Worm (Caenorhabditis elegans): Measurements from ENCODE around the gene C12D5.9.

The C12D5.9 gene

DNA sequence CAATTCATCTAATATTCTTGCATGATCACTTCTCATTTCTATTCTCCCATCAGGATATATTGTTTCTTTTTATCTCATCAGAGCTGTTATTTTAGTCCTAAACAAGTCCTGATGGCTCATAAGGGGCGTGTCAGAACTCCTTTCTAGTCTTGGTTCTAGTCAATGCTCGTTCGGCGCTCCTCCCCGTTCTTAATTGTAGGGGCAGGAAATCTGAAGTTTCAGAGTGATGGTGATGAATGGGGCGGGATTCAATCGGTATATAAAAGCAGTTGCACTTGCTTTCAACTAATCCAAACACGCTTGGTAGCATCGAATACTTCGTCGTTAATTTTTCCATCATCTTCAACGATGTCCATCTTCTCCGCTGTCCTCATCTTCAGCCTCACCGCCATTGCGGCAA lies 17.5 kb downstream of the C12D5.9 start, which contains the start of gene C12D5.4:
Gene C12D5.4, plus strand, starts transcription at position 301 of the 400 bp plus-strand sequence.
- no peak for TF ChIP-seq ztf-11 (tag; optimal IDR thresholded peaks at IDR 0.05)
- no peak for TF ChIP-seq unc-55 (GFP tag; optimal IDR thresholded peaks at IDR 0.05)
- no peak for TF ChIP-seq aly-2 (tag; optimal IDR thresholded peaks at IDR 0.05)
- TF ChIP-seq ama-1 (optimal IDR thresholded peaks at IDR 0.05) = no peak
- TF ChIP-seq unc-62 (GFP tag; optimal IDR thresholded peaks at IDR 0.05) = no peak
- no peak for TF ChIP-seq skn-1 (tag; optimal IDR thresholded peaks at IDR 0.05)
- no peak for TF ChIP-seq gmeb-1 (tag; optimal IDR thresholded peaks at IDR 0.05)
- TF ChIP-seq nhr-12 (tag; optimal IDR thresholded peaks at IDR 0.05) = no peak
- no peak for TF ChIP-seq lin-11 (tag; optimal IDR thresholded peaks at IDR 0.05)
- TF ChIP-seq nhr-129 (tag; optimal IDR thresholded peaks at IDR 0.05) = no peak
- TF ChIP-seq nhr-11 (tag; optimal IDR thresholded peaks at IDR 0.05) = no peak
- no peak for TF ChIP-seq zag-1 (tag; optimal IDR thresholded peaks at IDR 0.05)
- no peak for TF ChIP-seq lsy-2 (tag; optimal IDR thresholded peaks at IDR 0.05)
- no peak for TF ChIP-seq ZK546.5 (tag; optimal IDR thresholded peaks at IDR 0.05)
- TF ChIP-seq nhr-77 (tag; optimal IDR thresholded peaks at IDR 0.05) = no peak
- no peak for TF ChIP-seq blmp-1 (tag; optimal IDR thresholded peaks at IDR 0.05; ENCODE audit: insufficient read depth)

DNA sequence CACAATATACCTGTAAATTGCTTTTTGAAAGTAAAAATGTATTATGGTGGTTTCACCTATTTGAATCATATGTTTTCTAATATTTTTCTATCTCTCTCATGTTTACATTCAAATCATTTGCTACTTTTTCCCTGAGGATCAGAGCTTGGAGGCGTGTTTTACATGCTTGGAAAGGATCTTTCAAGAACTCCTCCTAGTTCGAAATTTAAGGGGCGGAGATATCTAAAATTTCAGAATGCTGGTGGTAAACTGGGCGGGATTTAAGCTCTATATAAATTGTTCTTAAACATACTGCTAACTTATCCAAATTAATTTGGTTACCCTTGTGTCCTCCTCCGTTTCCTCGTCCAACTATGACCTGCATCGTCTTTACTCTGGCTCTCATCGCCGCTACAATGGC lies 21.8 kb downstream of the C12D5.9 start, which contains the start of gene C12D5.5:
Gene C12D5.5, plus strand, starts transcription at position 301 of the 400 bp plus-strand sequence.
- TF ChIP-seq aly-2 (tag; optimal IDR thresholded peaks at IDR 0.05) (no peak), F13H6.1 (tag; optimal IDR thresholded peaks at IDR 0.05) (no peak), sem-4 (tag; optimal IDR thresholded peaks at IDR 0.05) (no peak), alr-1 (tag; optimal IDR thresholded peaks at IDR 0.05) (no peak), nhr-11 (tag; optimal IDR thresholded peaks at IDR 0.05) (no peak), nhr-21 (tag; optimal IDR thresholded peaks at IDR 0.05) (no peak), ZK546.5 (tag; optimal IDR thresholded peaks at IDR 0.05) (no peak), Y55F3AM.14 (GFP tag; optimal IDR thresholded peaks at IDR 0.05) (no peak), sma-9 (GFP tag; optimal IDR thresholded peaks at IDR 0.05) (no peak), sma-9 (tag; optimal IDR thresholded peaks at IDR 0.05) (no peak), gmeb-1 (tag; optimal IDR thresholded peaks at IDR 0.05) (no peak), R02D3.7 (tag; optimal IDR thresholded peaks at IDR 0.05) (no peak), ceh-16 (tag; optimal IDR thresholded peaks at IDR 0.05) (no peak), snpc-4 (tag; optimal IDR thresholded peaks at IDR 0.05) (no peak), nhr-12 (tag; optimal IDR thresholded peaks at IDR 0.05) (no peak), C34F6.9 (tag; optimal IDR thresholded peaks at IDR 0.05) (no peak), mab-5 (tag; optimal IDR thresholded peaks at IDR 0.05) (no peak), elt-1 (tag; optimal IDR thresholded peaks at IDR 0.05) (no peak), unc-55 (GFP tag; optimal IDR thresholded peaks at IDR 0.05) (no peak), lin-13 (GFP tag; optimal IDR thresholded peaks at IDR 0.05) (no peak), nhr-6 (tag; optimal IDR thresholded peaks at IDR 0.05) (no peak)

DNA sequence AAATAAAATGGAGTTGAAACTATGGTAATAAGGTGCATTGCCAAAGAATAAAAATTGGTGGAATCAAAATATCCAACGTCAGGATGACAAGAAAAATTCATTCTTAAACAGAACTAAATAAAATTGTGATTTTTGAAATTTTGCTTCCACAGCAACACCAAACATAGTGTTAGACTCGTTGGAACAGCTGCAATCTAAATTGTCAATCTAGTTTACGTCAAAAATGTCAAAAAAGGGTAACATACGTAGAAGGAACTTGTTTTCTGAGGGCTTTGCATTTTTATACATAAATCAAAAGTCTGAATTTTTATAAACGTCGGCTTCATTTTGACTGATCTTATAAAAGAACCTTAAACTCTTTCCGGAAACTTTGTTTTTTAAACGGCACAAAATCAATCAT lies 36.2 kb downstream of the C12D5.9 start, which contains the start of gene srh-200:
Gene srh-200, minus strand, starts transcription at position 101 of the 400 bp plus-strand sequence.
- no peak for TF ChIP-seq dmd-4 (tag; optimal IDR thresholded peaks at IDR 0.05)
- TF ChIP-seq snpc-4 (tag; optimal IDR thresholded peaks at IDR 0.05) = no peak
- no peak for TF ChIP-seq aly-2 (tag; optimal IDR thresholded peaks at IDR 0.05)
- TF ChIP-seq nhr-12 (tag; optimal IDR thresholded peaks at IDR 0.05) = no peak
- no peak for TF ChIP-seq unc-55 (GFP tag; optimal IDR thresholded peaks at IDR 0.05)
- no peak for TF ChIP-seq fos-1 (tag; optimal IDR thresholded peaks at IDR 0.05)
- TF ChIP-seq C34F6.9 (tag; optimal IDR thresholded peaks at IDR 0.05) = no peak
- no peak for TF ChIP-seq R02D3.7 (tag; optimal IDR thresholded peaks at IDR 0.05)
- TF ChIP-seq zag-1 (tag; optimal IDR thresholded peaks at IDR 0.05) = no peak
- TF ChIP-seq sem-4 (tag; optimal IDR thresholded peaks at IDR 0.05) = no peak
- TF ChIP-seq lin-13 (GFP tag; optimal IDR thresholded peaks at IDR 0.05) = no peak
- no peak for TF ChIP-seq unc-39 (tag; optimal IDR thresholded peaks at IDR 0.05)
- TF ChIP-seq mbf-1 (tag; optimal IDR thresholded peaks at IDR 0.05) = no peak

DNA sequence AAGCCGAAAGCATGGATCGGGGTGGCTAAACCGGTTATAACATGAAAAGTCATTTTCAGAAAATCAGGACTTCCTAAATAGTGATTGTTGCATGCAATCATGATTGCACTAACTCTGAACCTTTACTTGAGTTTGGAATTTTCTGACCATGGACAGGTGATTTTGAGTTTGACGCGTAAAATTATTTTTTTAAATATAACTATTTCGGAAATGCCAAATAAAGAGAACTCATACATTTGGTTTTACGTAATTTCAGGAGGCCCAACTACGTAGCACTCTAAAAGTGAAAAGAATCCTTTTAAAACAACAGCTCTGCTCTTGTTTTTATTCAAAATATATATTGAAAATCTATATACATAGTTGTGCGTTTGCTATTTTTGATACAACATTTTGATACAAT lies 38.0 kb downstream of the C12D5.9 start, which contains the start of gene srh-234:
Gene srh-234, minus strand, starts transcription at position 101 of the 400 bp plus-strand sequence.
- no peak for TF ChIP-seq nhr-77 (tag; optimal IDR thresholded peaks at IDR 0.05)
- no peak for TF ChIP-seq fos-1 (tag; optimal IDR thresholded peaks at IDR 0.05)
- no peak for TF ChIP-seq aly-2 (tag; optimal IDR thresholded peaks at IDR 0.05)
- TF ChIP-seq gmeb-1 (tag; optimal IDR thresholded peaks at IDR 0.05) = no peak
- TF ChIP-seq sem-4 (tag; optimal IDR thresholded peaks at IDR 0.05) = no peak
- TF ChIP-seq egl-27 (tag; optimal IDR thresholded peaks at IDR 0.05) = no peak
- no peak for TF ChIP-seq alr-1 (tag; optimal IDR thresholded peaks at IDR 0.05)
- TF ChIP-seq elt-1 (tag; optimal IDR thresholded peaks at IDR 0.05) = no peak
- no peak for TF ChIP-seq blmp-1 (tag; optimal IDR thresholded peaks at IDR 0.05; ENCODE audit: insufficient read depth)
- TF ChIP-seq zag-1 (tag; optimal IDR thresholded peaks at IDR 0.05) = no peak
- TF ChIP-seq ama-1 (optimal IDR thresholded peaks at IDR 0.05) = no peak
- no peak for TF ChIP-seq F13H6.1 (tag; optimal IDR thresholded peaks at IDR 0.05)
- TF ChIP-seq lin-39 (tag; optimal IDR thresholded peaks at IDR 0.05) = no peak
- TF ChIP-seq ztf-11 (tag; optimal IDR thresholded peaks at IDR 0.05) = no peak
- TF ChIP-seq elt-3 (tag; optimal IDR thresholded peaks at IDR 0.05) = no peak
- TF ChIP-seq peb-1 (tag; optimal IDR thresholded peaks at IDR 0.05) = no peak
- TF ChIP-seq unc-55 (GFP tag; optimal IDR thresholded peaks at IDR 0.05) = no peak
- TF ChIP-seq nhr-237 (tag; optimal IDR thresholded peaks at IDR 0.05) = no peak
- TF ChIP-seq dmd-4 (tag; optimal IDR thresholded peaks at IDR 0.05) = no peak
